Fruit fly (Drosophila melanogaster) whole organism, embryonic: Measurements from ENCODE around the gene HipHop.
A peak's percentile ranks its signal among the peaks of the same experiment; 100 is the strongest.

Source experiments
- Abd-B ChIP-seq: fragments of 200-800 bp; sonication (Bioruptor generic); optimal IDR thresholded peaks from 2 replicates; lab custom pipeline; 2018; ENCODE audit warnings: missing biosample characterization, mild to moderate bottlenecking, missing genetic modification characterization, moderate library complexity
- CG10147 ChIP-seq: fragments of 200-800 bp; sonication (Bioruptor generic); optimal IDR thresholded peaks from 2 replicates; lab custom pipeline; 2019; ENCODE audit warnings: missing biosample characterization, mild to moderate bottlenecking, missing genetic modification characterization, moderate library complexity
- CG1024 ChIP-seq: fragments of 200-800 bp; sonication (Bioruptor generic); IDR thresholded peaks from 2 replicates; pipeline ENCODE4 v1.3.6; 2022; ENCODE audit warnings: missing biosample characterization, missing genetic modification characterization
- CG10267 ChIP-seq: fragments of 200-800 bp; sonication (Bioruptor generic); optimal IDR thresholded peaks from 2 replicates; lab custom pipeline; 2018; ENCODE audit warnings: missing biosample characterization, mild to moderate bottlenecking, missing genetic modification characterization, moderate library complexity
- CG12104 ChIP-seq: fragments of 200-800 bp; sonication (Bioruptor generic); optimal IDR thresholded peaks from 3 replicates; lab custom pipeline; 2016; ENCODE audit warnings: missing biosample characterization, missing genetic modification characterization
- CG12391 ChIP-seq: fragments of 200-800 bp; sonication (Bioruptor generic); optimal IDR thresholded peaks from 3 replicates; lab custom pipeline; 2018; ENCODE audit warnings: missing biosample characterization, mild to moderate bottlenecking, missing genetic modification characterization, moderate library complexity
- CG14860 ChIP-seq: fragments of 200-800 bp; sonication (Bioruptor generic); IDR thresholded peaks from 3 replicates; pipeline ENCODE4 v1.3.6; 2022; ENCODE audit warnings: missing biosample characterization, missing genetic modification characterization; ENCODE audit not compliant: partially characterized antibody
- CG15011 ChIP-seq: fragments of 200-800 bp; sonication (Bioruptor generic); optimal IDR thresholded peaks from 3 replicates; lab custom pipeline; 2018; ENCODE audit warnings: missing biosample characterization, mild to moderate bottlenecking, missing genetic modification characterization
- CG1603 ChIP-seq: fragments of 200-800 bp; sonication (Bioruptor generic); optimal IDR thresholded peaks from 2 replicates; lab custom pipeline; 2019; ENCODE audit warnings: missing biosample characterization, mild to moderate bottlenecking, missing genetic modification characterization, moderate library complexity
- CG1647 ChIP-seq: fragments of 200-800 bp; sonication (Bioruptor generic); optimal IDR thresholded peaks from 3 replicates; lab custom pipeline; 2016; ENCODE audit warnings: missing biosample characterization, missing genetic modification characterization
- CG17912 ChIP-seq: fragments of 200-800 bp; sonication (Bioruptor generic); optimal IDR thresholded peaks from 2 replicates; lab custom pipeline; 2018; ENCODE audit warnings: missing biosample characterization, mild to moderate bottlenecking, missing genetic modification characterization
- CG2202 ChIP-seq: fragments of 200-800 bp; sonication (Bioruptor generic); optimal IDR thresholded peaks from 2 replicates; lab custom pipeline; 2018; ENCODE audit warnings: missing biosample characterization, mild to moderate bottlenecking, missing genetic modification characterization
- CG2875 ChIP-seq: fragments of 200-800 bp; sonication (Bioruptor generic); optimal IDR thresholded peaks from 2 replicates; lab custom pipeline; 2017; ENCODE audit warnings: missing biosample characterization, mild to moderate bottlenecking, missing genetic modification characterization, missing genetic modification reagents
- CG33213 ChIP-seq: fragments of 200-800 bp; sonication (Bioruptor generic); optimal IDR thresholded peaks from 3 replicates; lab custom pipeline; 2016; ENCODE audit warnings: missing biosample characterization, missing genetic modification characterization
- CG33557 ChIP-seq: fragments of 200-800 bp; sonication (Bioruptor generic); optimal IDR thresholded peaks from 2 replicates; lab custom pipeline; 2019; ENCODE audit warnings: missing biosample characterization, mild to moderate bottlenecking, missing genetic modification characterization, moderate library complexity
- CG4617 ChIP-seq: fragments of 200-800 bp; sonication (Bioruptor generic); optimal IDR thresholded peaks from 3 replicates; lab custom pipeline; 2016; ENCODE audit warnings: missing biosample characterization, missing genetic modification characterization, borderline replicate concordance
- CG5180 ChIP-seq: fragments of 200-800 bp; sonication (Bioruptor generic); optimal IDR thresholded peaks from 3 replicates; lab custom pipeline; 2017; ENCODE audit warnings: missing biosample characterization, missing genetic modification characterization, mild to moderate bottlenecking, moderate library complexity, missing genetic modification reagents
- CG6683 ChIP-seq: fragments of 200-800 bp; sonication (Bioruptor generic); optimal IDR thresholded peaks from 2 replicates; lab custom pipeline; 2017; ENCODE audit warnings: missing biosample characterization, mild to moderate bottlenecking, missing genetic modification characterization, missing genetic modification reagents
- CG7745 ChIP-seq: fragments of 200-800 bp; sonication (Bioruptor generic); optimal IDR thresholded peaks from 2 replicates; lab custom pipeline; 2018; ENCODE audit warnings: missing biosample characterization, mild to moderate bottlenecking, missing genetic modification characterization, moderate library complexity
- CG8089 ChIP-seq: fragments of 200-800 bp; sonication (Bioruptor generic); optimal IDR thresholded peaks from 3 replicates; lab custom pipeline; 2016; ENCODE audit warnings: missing biosample characterization, missing genetic modification characterization
- CG8281 ChIP-seq: fragments of 200-800 bp; sonication (Bioruptor generic); optimal IDR thresholded peaks from 2 replicates; lab custom pipeline; 2018; ENCODE audit warnings: missing biosample characterization, mild to moderate bottlenecking, missing genetic modification characterization, moderate library complexity
- CG8388 ChIP-seq: fragments of 200-800 bp; sonication (Bioruptor generic); optimal IDR thresholded peaks from 2 replicates; lab custom pipeline; 2019; ENCODE audit warnings: missing biosample characterization, mild to moderate bottlenecking, missing genetic modification characterization, moderate library complexity
- CG8478 ChIP-seq: fragments of >200 bp; optimal IDR thresholded peaks from 2 replicates; lab custom pipeline; 2018
- CG9437 ChIP-seq: fragments of 200-800 bp; sonication (Bioruptor generic); optimal IDR thresholded peaks from 2 replicates; lab custom pipeline; 2018; ENCODE audit warnings: missing biosample characterization, mild to moderate bottlenecking, missing genetic modification characterization
- CG9797 ChIP-seq: fragments of 200-800 bp; sonication (Bioruptor generic); optimal IDR thresholded peaks from 3 replicates; lab custom pipeline; 2018; ENCODE audit warnings: missing biosample characterization, mild to moderate bottlenecking, missing genetic modification characterization
- CG9932 ChIP-seq: fragments of 200-800 bp; sonication (Bioruptor generic); IDR thresholded peaks from 2 replicates; pipeline ENCODE4 v1.3.6; 2022; ENCODE audit warnings: missing biosample characterization, missing genetic modification characterization
- Dad ChIP-seq: fragments of 200-800 bp; sonication (Bioruptor generic); optimal IDR thresholded peaks from 3 replicates; lab custom pipeline; 2016; ENCODE audit warnings: missing biosample characterization, missing genetic modification characterization
- Dbx ChIP-seq: fragments of 200-800 bp; sonication (Bioruptor generic); IDR thresholded peaks from 3 replicates; pipeline ENCODE4 v1.3.6; 2022; ENCODE audit warnings: missing biosample characterization, missing genetic modification characterization
- Drgx ChIP-seq: fragments of 200-800 bp; sonication (Bioruptor generic); IDR thresholded peaks from 2 replicates; pipeline ENCODE4 v1.3.6; 2022; ENCODE audit warnings: missing biosample characterization, missing genetic modification characterization
- Eip74EF ChIP-seq, 2 experiments: fragments of 200-800 bp in 1 of 2; fragments of >200 bp in 1 of 2; sonication (Bioruptor generic) in 1 of 2; optimal IDR thresholded peaks; 2 replicates each; lab custom pipeline; 2017 to 2019; ENCODE audit warnings: missing biosample characterization in 2 of 2, missing genetic modification characterization in 2 of 2, mild to moderate bottlenecking in 1 of 2, moderate library complexity in 1 of 2
- Hr39 ChIP-seq: fragments of >200 bp; optimal IDR thresholded peaks from 2 replicates; lab custom pipeline; 2017
- Mrtf ChIP-seq: fragments of 200-800 bp; sonication (Bioruptor generic); IDR thresholded peaks from 3 replicates; pipeline ENCODE4 v1.3.6; 2022; ENCODE audit warnings: missing biosample characterization, missing genetic modification characterization
- Sin3A ChIP-seq: fragments of >200 bp; optimal IDR thresholded peaks from 2 replicates; lab custom pipeline; 2018
- Spps ChIP-seq: fragments of 200-800 bp; sonication (Bioruptor generic); optimal IDR thresholded peaks from 2 replicates; lab custom pipeline; 2018; ENCODE audit warnings: missing biosample characterization, mild to moderate bottlenecking, missing genetic modification characterization
- Taf1 ChIP-seq: fragments of 200-800 bp; sonication (Bioruptor generic); IDR thresholded peaks from 2 replicates; pipeline ENCODE4 v1.3.6; 2022; ENCODE audit warnings: missing biosample characterization, missing genetic modification characterization
- az2 ChIP-seq: fragments of 200-800 bp; sonication (Bioruptor generic); optimal IDR thresholded peaks from 3 replicates; lab custom pipeline; 2016; ENCODE audit warnings: missing biosample characterization, missing genetic modification characterization
- bowl ChIP-seq: fragments of 200-800 bp; sonication (Bioruptor generic); IDR thresholded peaks from 2 replicates; pipeline ENCODE4 v1.3.6; 2022; ENCODE audit warnings: missing biosample characterization, missing genetic modification characterization
- chm ChIP-seq: fragments of 200-800 bp; sonication (Bioruptor generic); IDR thresholded peaks from 2 replicates; pipeline ENCODE4 v1.3.6; 2022; ENCODE audit warnings: missing biosample characterization, missing genetic modification characterization
- crp ChIP-seq, 2 experiments: fragments of 200-800 bp; sonication (Bioruptor generic); optimal IDR thresholded peaks; 2 replicates in 1 of 2; 3 replicates in 1 of 2; lab custom pipeline; 2017; ENCODE audit warnings: missing biosample characterization in 2 of 2, missing genetic modification characterization in 2 of 2, mild to moderate bottlenecking in 1 of 2, moderate library complexity in 1 of 2
- fd3F ChIP-seq: fragments of 200-800 bp; sonication (Bioruptor generic); optimal IDR thresholded peaks from 2 replicates; lab custom pipeline; 2018; ENCODE audit warnings: missing biosample characterization, mild to moderate bottlenecking, missing genetic modification characterization, moderate library complexity
- gce ChIP-seq: fragments of 200-800 bp; sonication (Bioruptor generic); IDR thresholded peaks from 3 replicates; pipeline ENCODE4 v1.3.6; 2022; ENCODE audit warnings: missing biosample characterization, missing genetic modification characterization
- gcm2 ChIP-seq: fragments of 200-800 bp; sonication (Bioruptor generic); optimal IDR thresholded peaks from 2 replicates; lab custom pipeline; 2016; ENCODE audit warnings: missing biosample characterization, missing genetic modification characterization
- gfzf ChIP-seq: fragments of 200-800 bp; sonication (Bioruptor generic); optimal IDR thresholded peaks from 2 replicates; lab custom pipeline; 2016; ENCODE audit warnings: missing biosample characterization, mild to moderate bottlenecking, missing genetic modification characterization, moderate library complexity
- gro ChIP-seq: fragments of 200-800 bp; sonication (Bioruptor generic); optimal IDR thresholded peaks from 2 replicates; lab custom pipeline; 2016; ENCODE audit warnings: missing biosample characterization, missing genetic modification characterization
- knrl ChIP-seq: fragments of 200-800 bp; sonication (Bioruptor generic); IDR thresholded peaks from 3 replicates; pipeline ENCODE4 v1.3.6; 2022; ENCODE audit warnings: missing biosample characterization, missing genetic modification characterization; ENCODE audit not compliant: partially characterized antibody
- nau ChIP-seq: fragments of 200-800 bp; sonication (Bioruptor generic); optimal IDR thresholded peaks from 3 replicates; lab custom pipeline; 2017; ENCODE audit warnings: missing biosample characterization, mild to moderate bottlenecking, missing genetic modification characterization, missing genetic modification reagents
- sens-2 ChIP-seq: fragments of 200-800 bp; sonication (Bioruptor generic); IDR thresholded peaks from 2 replicates; pipeline ENCODE4 v1.3.6; 2022; ENCODE audit warnings: missing biosample characterization, missing genetic modification characterization
- tna ChIP-seq: fragments of 200-800 bp; sonication (Bioruptor generic); IDR thresholded peaks from 2 replicates; pipeline ENCODE4 v1.3.6; 2022; ENCODE audit warnings: missing biosample characterization, missing genetic modification characterization; ENCODE audit not compliant: partially characterized antibody
- wor ChIP-seq: fragments of 200-800 bp; sonication (Bioruptor generic); IDR thresholded peaks from 2 replicates; pipeline ENCODE4 v1.3.6; 2022; ENCODE audit warnings: missing biosample characterization, missing genetic modification characterization
- zen2 ChIP-seq: fragments of 200-800 bp; sonication (Bioruptor generic); IDR thresholded peaks from 3 replicates; pipeline ENCODE4 v1.3.6; 2022; ENCODE audit warnings: missing biosample characterization, missing genetic modification characterization; ENCODE audit not compliant: partially characterized antibody

Gene HipHop

DNA sequence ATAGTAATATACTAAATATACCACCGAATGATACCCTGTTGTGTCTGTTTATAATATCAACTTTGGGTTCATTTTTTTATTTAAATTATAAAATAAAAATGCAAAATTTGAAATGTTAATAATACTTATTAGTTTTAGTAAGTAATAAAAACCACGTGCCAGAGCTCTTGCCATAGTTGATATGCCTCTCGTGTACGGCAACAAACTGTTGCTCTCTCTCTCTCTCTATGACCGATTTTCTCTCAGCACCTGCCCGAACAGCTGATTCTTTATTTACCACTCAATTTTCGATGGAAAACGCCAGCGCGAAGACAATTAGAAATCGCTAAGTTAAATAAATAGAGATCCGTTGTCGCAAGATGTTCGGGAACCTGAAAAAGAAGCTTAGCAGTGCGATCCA, 46.5 kb downstream of the HipHop start, which contains the start of gene Dysb (continued):
- TF ChIP-seq CG17912 (GFP tag; lab: Kevin White, UChicago) (peak; percentile 27), CG15011 (GFP tag; lab: Kevin White, UChicago) (peak; percentile 67), Eip74EF (GFP tag; optimal IDR thresholded peaks at IDR 0.05; lab: Kevin White, UChicago) (peak in 1 of 2 experiments; percentile 78), nau (GFP tag; lab: Kevin White, UChicago) (peak; percentile 76), CG33213 (GFP tag; lab: Kevin White, UChicago) (peak; percentile 20), Drgx (GFP tag; lab: Robert Waterston, UW) (peak; percentile 92), CG9797 (GFP tag; lab: Kevin White, UChicago) (peak; percentile 25), az2 (GFP tag; lab: Kevin White, UChicago) (peak; percentile 88), wor (GFP tag; lab: Robert Waterston, UW) (peak; percentile 43; the same call in 1 of the 2 replicates), CG8478 (no peak), CG9437 (GFP tag; lab: Kevin White, UChicago) (peak; percentile 69), CG9932 (GFP tag; lab: Robert Waterston, UW) (peak; percentile 92), CG10267 (tag; lab: Kevin White, UChicago) (peak; percentile 88), gce (GFP tag; lab: Robert Waterston, UW) (peak; percentile 90), CG4617 (GFP tag; lab: Kevin White, UChicago) (peak; percentile 39), CG8281 (tag; lab: Kevin White, UChicago) (peak; percentile 52), CG12104 (GFP tag; lab: Kevin White, UChicago) (peak; percentile 44), CG5180 (GFP tag; lab: Kevin White, UChicago) (peak; percentile 74), CG2875 (GFP tag; lab: Kevin White, UChicago) (peak; percentile 82), tna (no peak), CG8388 (GFP tag; lab: Kevin White, UChicago) (peak; percentile 88), Abd-B (GFP tag; lab: Kevin White, UChicago) (peak; percentile 70), CG1647 (GFP tag; lab: Kevin White, UChicago) (no peak), Mrtf (GFP tag; lab: Robert Waterston, UW) (peak; percentile 68; the same call in 2 of the 3 replicates), CG12391 (tag; lab: Kevin White, UChicago) (peak; percentile 92), gfzf (no peak), sens-2 (no peak; the same call in 1 of the 2 replicates), Dbx (GFP tag; lab: Robert Waterston, UW) (peak; percentile 92), bowl (GFP tag; lab: Robert Waterston, UW) (peak; percentile 78), CG6683 (peak; percentile 73), CG1024 (peak; percentile 79), CG10147 (peak; percentile 81), Taf1 (GFP tag; lab: Robert Waterston, UW) (peak; percentile 71; the same call in 1 of the 2 replicates), Hr39 (no peak), gro (GFP tag; lab: Kevin White, UChicago) (peak; percentile 37), zen2 (GFP tag; lab: Robert Waterston, UW) (no peak), CG33557 (GFP tag; lab: Kevin White, UChicago) (peak; percentile 65), CG14860 (GFP tag; lab: Robert Waterston, UW) (no peak), gcm2 (GFP tag; lab: Kevin White, UChicago) (peak; percentile 50), Dad (GFP tag; lab: Kevin White, UChicago) (no peak), knrl (no peak), crp (GFP tag; optimal IDR thresholded peaks at IDR 0.05; lab: Kevin White, UChicago) (peak; percentile 45 to 85), CG7745 (tag; lab: Kevin White, UChicago) (peak; percentile 24), CG8089 (GFP tag; lab: Kevin White, UChicago) (no peak), Sin3A (lab: Kevin White, UChicago) (no peak), CG2202 (tag; lab: Kevin White, UChicago) (peak; percentile 58), Spps (tag; lab: Kevin White, UChicago) (peak; percentile 68), fd3F (GFP tag; lab: Kevin White, UChicago) (peak; percentile 81), CG1603 (peak; percentile 61), chm (GFP tag; lab: Robert Waterston, UW) (peak; percentile 95)
